Worm (Caenorhabditis elegans): ENCODE results near the gene F02C12.1.

- no peak for TF ChIP-seq ctbp-1 (GFP tag; IDR thresholded peaks at IDR 0.05)
- TF ChIP-seq F26F4.8 (GFP tag; conservative IDR thresholded peaks at IDR 0.05), result no peak
- TF ChIP-seq dve-1 (tag; optimal IDR thresholded peaks at IDR 0.05; ENCODE audit: insufficient read depth), result no peak
- TF ChIP-seq ceh-82 (tag; optimal IDR thresholded peaks at IDR 0.05), result no peak
- no peak for TF ChIP-seq R02D3.7 (tag; optimal IDR thresholded peaks at IDR 0.05)
- TF ChIP-seq fos-1 (tag; optimal IDR thresholded peaks at IDR 0.05), result no peak
- no peak for TF ChIP-seq lin-38 (GFP tag; IDR thresholded peaks at IDR 0.05)
- TF ChIP-seq mdl-1 (tag; optimal IDR thresholded peaks at IDR 0.05), result no peak
- TF ChIP-seq unc-39 (tag; optimal IDR thresholded peaks at IDR 0.05), result no peak
- TF ChIP-seq nhr-237 (tag; optimal IDR thresholded peaks at IDR 0.05), result no peak
- TF ChIP-seq hif-1 (tag; optimal IDR thresholded peaks at IDR 0.05), result no peak
- TF ChIP-seq hlh-30 (tag; optimal IDR thresholded peaks at IDR 0.05; ENCODE audit: insufficient read depth), result no peak
- TF ChIP-seq zfp-2 (tag; optimal IDR thresholded peaks at IDR 0.05), result no peak
- TF ChIP-seq dmd-8 (GFP tag; IDR thresholded peaks at IDR 0.05), result no peak
Measured at ce11 chrX:13446418-13446817, 44.5 kb downstream of the F02C12.1 start, which contains the start of gene set-8.
